Worm (Caenorhabditis elegans) whole organism, mixed stage, embryonic: ENCODE measurements around the gene gst-7.
"Not testable (repeated sequence)": the region's sequence is repeated elsewhere in the genome, so short reads cannot be mapped to it uniquely, and the experiment has no call there.

Experiments used
- M03D4.4 ChIP-seq: sonication (generic microtip); optimal IDR thresholded peaks from 2 replicates; lab custom pipeline; 2017; ENCODE audit warnings: mild to moderate bottlenecking, missing genetic modification characterization, missing compliant biosample characterization
- bed-3 ChIP-seq: fragments of 200-800 bp; sonication (Bioruptor generic); optimal IDR thresholded peaks from 3 replicates; lab custom pipeline; 2018; ENCODE audit warnings: mild to moderate bottlenecking, missing genetic modification characterization, moderate library complexity, missing compliant biosample characterization
- blmp-1 ChIP-seq: fragments of 150-350 bp; optimal IDR thresholded peaks from 2 replicates; lab custom pipeline; 2014; ENCODE audit warnings: missing biosample characterization, missing genetic modification characterization
- ceh-39 ChIP-seq: fragments of 150-350 bp; optimal IDR thresholded peaks from 2 replicates; lab custom pipeline; 2014; ENCODE audit warnings: missing biosample characterization, missing genetic modification characterization
- ceh-43 ChIP-seq: fragments of 200-800 bp; sonication (Bioruptor generic); optimal IDR thresholded peaks from 2 replicates; lab custom pipeline; 2018; ENCODE audit warnings: mild to moderate bottlenecking, missing genetic modification characterization, moderate library complexity, missing compliant biosample characterization
- ceh-83 ChIP-seq: fragments of 200-800 bp; sonication (Bioruptor generic); optimal IDR thresholded peaks from 2 replicates; lab custom pipeline; 2018; ENCODE audit warnings: mild to moderate bottlenecking, missing genetic modification characterization, missing compliant biosample characterization
- ces-1 ChIP-seq: fragments of 150-350 bp; optimal IDR thresholded peaks from 2 replicates; lab custom pipeline; 2014; ENCODE audit warnings: missing biosample characterization, missing genetic modification reagents, missing genetic modification characterization
- cnd-1 ChIP-seq: fragments of 200-800 bp; sonication (Bioruptor generic); optimal IDR thresholded peaks from 2 replicates; lab custom pipeline; 2018; ENCODE audit warnings: mild to moderate bottlenecking, missing genetic modification characterization, missing compliant biosample characterization
- drap-1 ChIP-seq: fragments of 200-800 bp; sonication (Bioruptor generic); optimal IDR thresholded peaks from 3 replicates; lab custom pipeline; 2018; ENCODE audit warnings: mild to moderate bottlenecking, missing genetic modification characterization, missing compliant biosample characterization
- elt-1 ChIP-seq: sonication (generic microtip); optimal IDR thresholded peaks from 2 replicates; lab custom pipeline; 2017; ENCODE audit warnings: missing genetic modification characterization, mild to moderate bottlenecking, missing compliant biosample characterization, antibody characterized with exemption, moderate library complexity, borderline replicate concordance; ENCODE audit not compliant: insufficient read depth
- elt-3 ChIP-seq: fragments of 150-350 bp; optimal IDR thresholded peaks from 2 replicates; lab custom pipeline; 2014; ENCODE audit warnings: missing biosample characterization, missing genetic modification characterization
- flh-1 ChIP-seq: fragments of 200-800 bp; sonication (Bioruptor generic); optimal IDR thresholded peaks from 2 replicates; lab custom pipeline; 2018; ENCODE audit warnings: mild to moderate bottlenecking, missing genetic modification characterization, moderate library complexity, missing compliant biosample characterization
- lin-32 ChIP-seq: fragments of 200-800 bp; sonication (Bioruptor generic); optimal IDR thresholded peaks from 2 replicates; lab custom pipeline; 2018; ENCODE audit warnings: mild to moderate bottlenecking, missing genetic modification characterization, missing compliant biosample characterization
- lsy-2 ChIP-seq: fragments of 150-350 bp; optimal IDR thresholded peaks from 2 replicates; lab custom pipeline; 2014; ENCODE audit warnings: missing biosample characterization, missing genetic modification characterization
- mep-1 ChIP-seq: fragments of 150-350 bp; optimal IDR thresholded peaks from 2 replicates; lab custom pipeline; 2017; ENCODE audit warnings: missing biosample characterization, missing genetic modification reagents, missing genetic modification characterization, inconsistent platforms
- mls-2 ChIP-seq: sonication (generic microtip); optimal IDR thresholded peaks from 2 replicates; lab custom pipeline; 2016; ENCODE audit warnings: mild to moderate bottlenecking, missing genetic modification characterization, moderate library complexity, missing compliant biosample characterization
- nhr-12 ChIP-seq: fragments of 150-350 bp; optimal IDR thresholded peaks from 2 replicates; lab custom pipeline; 2014; ENCODE audit warnings: missing biosample characterization, missing genetic modification characterization
- nhr-237 ChIP-seq: fragments of 150-350 bp; optimal IDR thresholded peaks from 2 replicates; lab custom pipeline; 2014; ENCODE audit warnings: missing biosample characterization, missing genetic modification characterization
- nhr-28 ChIP-seq: fragments of 150-350 bp; optimal IDR thresholded peaks from 2 replicates; lab custom pipeline; 2014; ENCODE audit warnings: missing biosample characterization, missing genetic modification characterization
- nhr-76 ChIP-seq: sonication (generic microtip); optimal IDR thresholded peaks from 2 replicates; lab custom pipeline; 2017; ENCODE audit warnings: missing biosample characterization, missing genetic modification characterization
- pha-4 ChIP-seq: fragments of 150-350 bp; optimal IDR thresholded peaks from 2 replicates; lab custom pipeline; 2018; ENCODE audit warnings: missing biosample characterization, missing genetic modification reagents, missing genetic modification characterization
- sem-2 ChIP-seq: fragments of 200-800 bp; sonication (Bioruptor generic); optimal IDR thresholded peaks from 2 replicates; lab custom pipeline; 2018; ENCODE audit warnings: mild to moderate bottlenecking, missing genetic modification characterization, missing compliant biosample characterization
- snpc-4 ChIP-seq: fragments of 150-350 bp; optimal IDR thresholded peaks from 2 replicates; lab custom pipeline; 2014; ENCODE audit warnings: missing biosample characterization, missing genetic modification characterization
- sptf-1 ChIP-seq: sonication (generic microtip); optimal IDR thresholded peaks from 2 replicates; lab custom pipeline; 2017; ENCODE audit warnings: mild to moderate bottlenecking, missing genetic modification characterization, moderate library complexity, missing compliant biosample characterization
- unc-120 ChIP-seq: sonication (generic microtip); optimal IDR thresholded peaks from 2 replicates; lab custom pipeline; 2017; ENCODE audit warnings: missing genetic modification characterization, missing compliant biosample characterization; ENCODE audit not compliant: poor library complexity, severe bottlenecking
- zip-8 ChIP-seq: fragments of 150-350 bp; optimal IDR thresholded peaks from 2 replicates; lab custom pipeline; 2014; ENCODE audit warnings: missing biosample characterization, missing genetic modification characterization

gst-7 gene

DNA sequence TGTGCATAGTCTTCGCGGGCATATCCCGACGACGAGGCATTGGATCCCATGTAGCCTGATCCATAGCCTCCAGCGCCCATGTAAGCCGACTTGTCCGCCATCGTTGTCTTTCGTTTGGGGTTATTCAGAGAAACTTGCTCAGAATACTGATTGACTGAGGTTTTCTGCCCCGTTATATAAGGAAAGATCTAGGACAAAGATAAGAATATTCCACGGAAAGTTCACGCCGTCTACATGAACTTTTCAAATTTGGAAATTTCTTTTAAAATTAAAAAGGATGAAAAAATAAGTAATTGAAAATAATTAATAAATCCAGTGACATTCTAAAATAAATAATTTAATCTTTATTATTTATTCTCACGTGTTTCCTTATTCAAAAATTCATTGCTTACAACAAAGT lies 21.6 kb upstream of the gst-7 start, which contains the start of the genes nspd-5 and F11G11.4:
Gene nspd-5 (minus strand): TSS at position 101 of the 400 bp plus-strand sequence.
Gene F11G11.4 (plus strand): TSS at position 335 of the 400 bp plus-strand sequence.
- TF ChIP-seq cnd-1 (tag; lab: Kevin White, UChicago); bed-3; ceh-39 (tag; lab: Kevin White, UChicago): not testable (repeated sequence)

DNA sequence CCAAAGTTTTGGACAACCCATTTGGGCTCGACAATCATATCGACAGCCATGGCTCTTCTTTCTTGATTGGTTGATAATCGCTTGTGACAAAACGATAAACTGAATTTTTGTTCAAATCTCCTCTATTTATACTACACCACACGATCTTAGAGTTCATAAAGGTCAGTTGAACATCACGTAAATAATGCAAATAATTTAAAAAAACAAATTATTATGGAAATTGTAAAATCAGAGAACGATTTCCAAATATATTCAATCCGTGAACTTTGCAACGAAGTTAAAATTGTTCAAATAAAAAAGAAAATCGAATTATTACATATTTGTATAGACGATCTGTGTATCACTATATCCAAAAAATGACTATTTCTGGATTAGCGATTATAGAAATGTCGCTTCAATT lies 18.5 kb upstream of the gst-7 start, which contains the start of the genes mpst-4 and F11G11.14:
Gene mpst-4 (minus strand): TSS at position 101 of the 400 bp plus-strand sequence.
Gene F11G11.14 (plus strand): TSS at position 325 of the 400 bp plus-strand sequence.
- TF ChIP-seq elt-1 (tag; lab: Kevin White, UChicago) (no peak), snpc-4 (tag; lab: Kevin White, UChicago) (no peak), pha-4 (no peak), lsy-2 (tag; lab: Kevin White, UChicago) (no peak), nhr-237 (tag; lab: Kevin White, UChicago) (no peak), ceh-39 (tag; lab: Kevin White, UChicago) (no peak), M03D4.4 (tag; lab: Kevin White, UChicago) (no peak), lin-32 (GFP tag; lab: Kevin White, UChicago) (no peak), ceh-83 (GFP tag; lab: Kevin White, UChicago) (no peak), zip-8 (tag; lab: Kevin White, UChicago) (no peak)

DNA sequence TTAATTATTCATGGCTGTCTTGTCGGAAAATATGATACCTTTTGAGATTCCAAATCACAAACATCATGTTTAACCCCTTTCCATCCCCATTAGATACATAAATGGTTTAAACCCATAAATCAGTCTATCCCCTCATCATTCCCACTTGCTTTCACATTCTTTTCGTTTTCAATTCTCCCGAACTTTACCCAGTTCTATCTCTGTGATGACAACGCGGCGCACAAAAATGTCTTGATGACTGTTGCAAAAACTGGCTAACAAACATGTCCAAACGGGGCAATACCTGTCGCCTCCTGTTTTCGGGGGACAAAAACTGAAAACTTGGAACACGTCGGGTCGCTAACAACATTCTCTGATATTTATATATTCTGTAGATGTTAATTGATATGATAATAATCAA lies 15.8 kb upstream of the gst-7 start:
- TF ChIP-seq bed-3 (no peak), lin-32 (GFP tag; lab: Kevin White, UChicago) (no peak), mls-2 (tag; lab: Kevin White, UChicago) (no peak), ceh-83 (GFP tag; lab: Kevin White, UChicago) (no peak), nhr-76 (no peak), cnd-1 (tag; lab: Kevin White, UChicago) (no peak), blmp-1 (no peak), ceh-43 (GFP tag; lab: Kevin White, UChicago) (no peak)

DNA sequence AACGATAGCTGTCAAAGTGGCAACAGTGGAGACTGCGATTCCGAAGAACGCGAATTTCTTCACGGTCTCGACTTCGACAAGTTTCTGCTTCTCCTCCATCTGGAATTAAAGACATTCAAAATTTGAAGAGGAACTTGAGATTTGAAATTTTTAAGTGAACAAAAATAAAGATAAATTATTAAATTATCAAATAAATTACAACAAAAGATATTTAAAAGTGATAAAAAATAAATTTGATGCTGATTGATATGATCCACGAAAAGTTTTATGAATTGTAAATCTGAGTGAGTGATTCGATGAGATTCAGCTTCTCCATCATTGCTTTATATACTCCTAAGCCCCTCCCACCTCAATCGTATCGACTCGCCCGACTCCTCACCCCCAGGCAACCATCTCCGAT lies 14.4 kb upstream of the gst-7 start, which contains the start of gene col-17:
Gene col-17 (minus strand): TSS at position 101 of the 400 bp plus-strand sequence.
- no peak for TF ChIP-seq ces-1 (GFP tag; lab: Kevin White, UChicago)
- no peak for TF ChIP-seq ceh-39 (tag; lab: Kevin White, UChicago)
- no peak for TF ChIP-seq flh-1 (GFP tag; lab: Kevin White, UChicago)
- no peak for TF ChIP-seq cnd-1 (tag; lab: Kevin White, UChicago)
- no peak for TF ChIP-seq lsy-2 (tag; lab: Kevin White, UChicago)
- TF ChIP-seq snpc-4 (tag; lab: Kevin White, UChicago), result no peak
- TF ChIP-seq nhr-237 (tag; lab: Kevin White, UChicago), result no peak
- TF ChIP-seq nhr-28 (tag; lab: Kevin White, UChicago), result no peak
- TF ChIP-seq drap-1 (GFP tag; lab: Kevin White, UChicago), result no peak

DNA sequence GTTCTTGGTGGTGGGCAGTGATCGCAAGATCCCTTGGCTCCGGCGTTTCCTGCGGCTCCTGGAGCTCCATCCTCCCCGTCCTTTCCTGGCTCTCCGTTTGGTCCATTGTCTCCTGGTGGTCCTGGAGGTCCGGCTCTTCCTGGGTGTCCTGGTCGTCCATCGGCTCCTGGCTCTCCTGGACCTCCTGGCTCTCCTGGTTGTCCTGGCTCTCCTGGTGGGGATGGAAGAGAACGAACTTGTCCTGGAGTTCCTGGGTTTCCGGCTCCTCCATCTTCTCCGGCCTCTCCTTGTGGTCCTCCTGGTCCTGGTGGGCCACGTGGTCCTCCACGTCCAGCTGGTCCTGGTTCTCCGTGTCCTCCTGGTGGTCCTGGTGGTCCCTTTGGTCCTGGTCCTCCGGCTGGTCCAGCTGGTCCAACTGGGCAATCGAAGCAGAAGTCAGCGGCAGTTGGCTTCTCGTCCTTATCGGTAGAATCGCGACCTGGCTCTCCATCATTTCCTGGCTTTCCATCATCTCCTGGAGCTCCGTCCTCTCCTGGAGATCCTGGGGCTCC lies 12.0 kb upstream of the gst-7 start:
- no peak for TF ChIP-seq unc-120 (tag; lab: Kevin White, UChicago)
- TF ChIP-seq mep-1, result no peak
- TF ChIP-seq lsy-2 (tag; lab: Kevin White, UChicago), result no peak
- TF ChIP-seq ceh-39 (tag; lab: Kevin White, UChicago), result no peak
- no peak for TF ChIP-seq nhr-237 (tag; lab: Kevin White, UChicago)
- no peak for TF ChIP-seq sem-2 (GFP tag; lab: Kevin White, UChicago)
- TF ChIP-seq nhr-28 (tag; lab: Kevin White, UChicago), result no peak
- no peak for TF ChIP-seq nhr-76
- no peak for TF ChIP-seq pha-4
- no peak for TF ChIP-seq elt-3 (tag; lab: Kevin White, UChicago)
- no peak for TF ChIP-seq ces-1 (GFP tag; lab: Kevin White, UChicago)
- no peak for TF ChIP-seq bed-3
- no peak for TF ChIP-seq zip-8 (tag; lab: Kevin White, UChicago)
- TF ChIP-seq nhr-12 (tag; lab: Kevin White, UChicago), result no peak
- no peak for TF ChIP-seq cnd-1 (tag; lab: Kevin White, UChicago)

DNA sequence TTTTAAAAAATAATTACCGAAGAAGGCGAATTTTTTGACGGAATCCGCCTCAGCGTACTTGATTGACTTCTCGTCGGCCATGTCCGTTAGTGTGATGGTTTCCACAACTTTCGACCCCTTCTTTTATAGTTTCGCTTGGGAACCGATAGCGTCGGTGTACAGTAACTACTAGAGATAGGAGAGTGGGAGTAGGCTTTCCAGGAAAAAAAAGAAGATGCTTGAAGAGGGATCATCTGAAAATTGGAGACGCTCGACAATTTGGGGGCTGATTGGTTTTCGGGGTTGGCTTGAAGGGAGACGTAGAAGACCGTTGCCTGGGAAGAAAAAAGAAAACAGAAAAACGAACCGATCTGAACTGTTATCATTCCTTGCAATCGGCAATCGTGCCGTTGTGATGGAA lies 11.2 kb upstream of the gst-7 start, which contains the start of gene col-20:
Gene col-20 (minus strand): TSS at position 101 of the 400 bp plus-strand sequence.
- TF ChIP-seq bed-3 (no peak), nhr-12 (tag; lab: Kevin White, UChicago) (no peak), M03D4.4 (tag; lab: Kevin White, UChicago) (no peak), ceh-43 (GFP tag; lab: Kevin White, UChicago) (no peak), pha-4 (no peak), sptf-1 (tag; lab: Kevin White, UChicago) (no peak), blmp-1 (no peak), ceh-39 (tag; lab: Kevin White, UChicago) (no peak)
